Worm (Caenorhabditis elegans) whole organism, young adult: Measurements from ENCODE around the gene pef-1.

Experiments used
- K11D2.4 ChIP-seq: fragments of 200-800 bp; sonication (Bioruptor generic); IDR thresholded peaks from 2 replicates; pipeline ENCODE4 v1.3.6; 2022; ENCODE audit warnings: missing genetic modification reagents, missing genetic modification characterization, missing compliant biosample characterization
- Y53F4B.3 ChIP-seq: fragments of 200-800 bp; sonication (Bioruptor generic); IDR thresholded peaks from 2 replicates; pipeline ENCODE4 v1.3.6; 2022; ENCODE audit warnings: missing genetic modification reagents, missing genetic modification characterization, missing compliant biosample characterization
- Y53G8AR.9 ChIP-seq: fragments of 200-800 bp; sonication (Bioruptor generic); conservative IDR thresholded peaks from 2 replicates; pipeline ENCODE4 v1.3.6; 2022; ENCODE audit warnings: missing genetic modification reagents, missing genetic modification characterization, missing compliant biosample characterization
- ZK185.1 ChIP-seq: sonication (generic microtip); optimal IDR thresholded peaks from 2 replicates; lab custom pipeline; 2016; ENCODE audit warnings: mild to moderate bottlenecking, missing genetic modification characterization, missing compliant biosample characterization; ENCODE audit not compliant: poor library complexity, severe bottlenecking
- attf-5 ChIP-seq: fragments of 200-800 bp; sonication (Bioruptor generic); optimal IDR thresholded peaks from 2 replicates; lab custom pipeline; 2018; ENCODE audit warnings: mild to moderate bottlenecking, missing genetic modification characterization, missing compliant biosample characterization
- bed-1 ChIP-seq: fragments of 200-800 bp; sonication (Bioruptor generic); IDR thresholded peaks from 2 replicates; pipeline ENCODE4 v1.3.6; 2022; ENCODE audit warnings: missing genetic modification reagents, missing genetic modification characterization, missing compliant biosample characterization
- cebp-1 ChIP-seq, 2 experiments: fragments of 200-800 bp in 1 of 2; sonication (Bioruptor generic) in 1 of 2; sonication (generic microtip) in 1 of 2; IDR thresholded peaks in 1 of 2; optimal IDR thresholded peaks in 1 of 2; 2 replicates each; pipeline versions ENCODE4 v1.3.6 to Lab custom; 2017 to 2022; ENCODE audit warnings: missing compliant biosample characterization in 2 of 2, missing genetic modification characterization in 2 of 2, mild to moderate bottlenecking in 1 of 2, missing genetic modification reagents in 1 of 2, moderate library complexity in 1 of 2
- ceh-79 ChIP-seq: sonication (generic microtip); optimal IDR thresholded peaks from 2 replicates; lab custom pipeline; 2017; ENCODE audit warnings: mild to moderate bottlenecking, missing genetic modification characterization, missing compliant biosample characterization
- ceh-91 ChIP-seq: fragments of 200-800 bp; sonication (Bioruptor generic); IDR thresholded peaks from 2 replicates; pipeline ENCODE4 v1.3.6; 2022; ENCODE audit warnings: missing genetic modification reagents, missing genetic modification characterization, missing compliant biosample characterization
- chd-7 ChIP-seq: sonication (generic microtip); optimal IDR thresholded peaks from 2 replicates; lab custom pipeline; 2016; ENCODE audit warnings: mild to moderate bottlenecking, missing genetic modification characterization, moderate library complexity, missing compliant biosample characterization
- ets-4 ChIP-seq: fragments of 200-800 bp; sonication (Bioruptor generic); optimal IDR thresholded peaks from 2 replicates; lab custom pipeline; 2018; ENCODE audit warnings: mild to moderate bottlenecking, missing genetic modification characterization, missing compliant biosample characterization
- fkh-3 ChIP-seq: sonication (generic microtip); optimal IDR thresholded peaks from 2 replicates; lab custom pipeline; 2016; ENCODE audit warnings: mild to moderate bottlenecking, missing genetic modification characterization, missing compliant biosample characterization
- hmg-1.2 ChIP-seq: fragments of 200-800 bp; sonication (Bioruptor generic); IDR thresholded peaks from 2 replicates; pipeline ENCODE4 v1.3.6; 2022; ENCODE audit warnings: missing genetic modification reagents, missing genetic modification characterization, missing compliant biosample characterization
- lin-26 ChIP-seq: fragments of 200-800 bp; sonication (Bioruptor generic); IDR thresholded peaks from 2 replicates; pipeline ENCODE4 v1.3.6; 2022; ENCODE audit warnings: missing genetic modification reagents, missing genetic modification characterization, missing compliant biosample characterization
- lsl-1 ChIP-seq: fragments of 200-800 bp; sonication (Bioruptor generic); optimal IDR thresholded peaks from 2 replicates; lab custom pipeline; 2018; ENCODE audit warnings: mild to moderate bottlenecking, missing genetic modification characterization, moderate library complexity, missing compliant biosample characterization
- madf-10 ChIP-seq: sonication (generic microtip); optimal IDR thresholded peaks from 2 replicates; lab custom pipeline; 2016; ENCODE audit warnings: mild to moderate bottlenecking, missing genetic modification characterization, missing compliant biosample characterization
- mel-28 ChIP-seq: sonication (generic microtip); optimal IDR thresholded peaks from 2 replicates; lab custom pipeline; 2016; ENCODE audit warnings: borderline replicate concordance, mild to moderate bottlenecking, missing genetic modification characterization, missing compliant biosample characterization
- mes-4 ChIP-seq: sonication (generic microtip); optimal IDR thresholded peaks from 2 replicates; lab custom pipeline; 2016; ENCODE audit warnings: missing genotype, missing genetic modification characterization, missing compliant biosample characterization
- nfya-1 ChIP-seq: sonication (generic microtip); optimal IDR thresholded peaks from 2 replicates; lab custom pipeline; 2017; ENCODE audit warnings: antibody characterized with exemption, missing compliant biosample characterization, missing genetic modification characterization, borderline replicate concordance; ENCODE audit not compliant: insufficient read depth
- nfyb-1 ChIP-seq: fragments of 200-800 bp; sonication (Bioruptor generic); IDR thresholded peaks from 2 replicates; pipeline ENCODE4 v1.3.6; 2022; ENCODE audit warnings: missing genetic modification reagents, missing genetic modification characterization, missing compliant biosample characterization
- nhr-27 ChIP-seq: fragments of 200-800 bp; sonication (Bioruptor generic); optimal IDR thresholded peaks from 2 replicates; lab custom pipeline; 2018; ENCODE audit warnings: mild to moderate bottlenecking, missing genetic modification characterization, moderate library complexity, missing compliant biosample characterization
- nhr-80 ChIP-seq: sonication (generic microtip); optimal IDR thresholded peaks from 2 replicates; lab custom pipeline; 2016; ENCODE audit warnings: missing genetic modification characterization, missing compliant biosample characterization
- repo-1 ChIP-seq: sonication (generic microtip); optimal IDR thresholded peaks from 2 replicates; lab custom pipeline; 2017; ENCODE audit warnings: mild to moderate bottlenecking, missing genetic modification characterization, missing compliant biosample characterization
- somi-1 ChIP-seq: fragments of 200-800 bp; sonication (Bioruptor generic); optimal IDR thresholded peaks from 2 replicates; lab custom pipeline; 2018; ENCODE audit warnings: mild to moderate bottlenecking, missing genetic modification characterization, missing compliant biosample characterization
- sptf-2 ChIP-seq: fragments of 200-800 bp; sonication (Bioruptor generic); optimal IDR thresholded peaks from 2 replicates; lab custom pipeline; 2018; ENCODE audit warnings: mild to moderate bottlenecking, missing genetic modification characterization, missing compliant biosample characterization
- tbx-9 ChIP-seq: sonication (generic microtip); optimal IDR thresholded peaks from 2 replicates; lab custom pipeline; 2016; ENCODE audit warnings: borderline replicate concordance, missing genetic modification characterization, inconsistent platforms, missing compliant biosample characterization
- tlf-1 ChIP-seq: fragments of 200-800 bp; sonication (Bioruptor generic); optimal IDR thresholded peaks from 2 replicates; lab custom pipeline; 2018; ENCODE audit warnings: mild to moderate bottlenecking, missing genetic modification characterization, missing compliant biosample characterization
- unc-62 ChIP-seq: fragments of 150-350 bp; optimal IDR thresholded peaks from 2 replicates; lab custom pipeline; 2014; ENCODE audit warnings: missing biosample characterization, missing genetic modification reagents, missing genetic modification characterization
- ztf-22 ChIP-seq: fragments of 200-800 bp; sonication (Bioruptor generic); optimal IDR thresholded peaks from 2 replicates; lab custom pipeline; 2018; ENCODE audit warnings: mild to moderate bottlenecking, missing genetic modification characterization, moderate library complexity, missing compliant biosample characterization
- ztf-28 ChIP-seq: fragments of 200-800 bp; sonication (Bioruptor generic); IDR thresholded peaks from 2 replicates; pipeline ENCODE4 v1.3.6; 2022; ENCODE audit warnings: missing genetic modification reagents, missing genetic modification characterization, missing compliant biosample characterization
- ztf-3 ChIP-seq: fragments of 200-800 bp; sonication (Bioruptor generic); optimal IDR thresholded peaks from 2 replicates; lab custom pipeline; 2018; ENCODE audit warnings: mild to moderate bottlenecking, missing genetic modification characterization, missing compliant biosample characterization

pef-1 gene

ce11 chrIII:961948-962347, 35.8 kb upstream of the pef-1 start, which contains the start of gene fbxa-51 (continued):
- TF ChIP-seq ets-4 (GFP tag; lab: Kevin White, UChicago), result no peak
- TF ChIP-seq ceh-79 (tag; lab: Kevin White, UChicago), result no peak
- peak; percentile 66 for TF ChIP-seq nhr-80 (tag; lab: Kevin White, UChicago)

- TF ChIP-seq nhr-80 (tag; lab: Kevin White, UChicago), result peak; percentile 79
- no peak for TF ChIP-seq sptf-2
Observed at ce11 chrIII:955981-956380, 29.9 kb upstream of the pef-1 start, which contains the start of gene fbxa-54. Gene fbxa-54 (plus strand): TSS chrIII:956334.

ce11 chrIII:954553-954952, 28.4 kb upstream of the pef-1 start, which contains the start of the genes T12B5.15 and T12B5.14:
Gene T12B5.15 (minus strand): TSS chrIII:954653.
Gene T12B5.14 (plus strand): TSS chrIII:954873.
- TF ChIP-seq nfyb-1 (GFP tag; lab: Robert Waterston, UW) (no peak), ztf-3 (no peak), hmg-1.2 (GFP tag; lab: Robert Waterston, UW) (no peak)

ce11 chrIII:952184-952583, 26.1 kb upstream of the pef-1 start, which contains the start of gene fbxa-10:
Gene fbxa-10 (plus strand): TSS chrIII:952390.
- TF ChIP-seq somi-1, result no peak
- TF ChIP-seq fkh-3 (tag; lab: Kevin White, UChicago), result no peak
- TF ChIP-seq chd-7 (tag; lab: Kevin White, UChicago), result no peak
- TF ChIP-seq mel-28, result no peak
- no peak for TF ChIP-seq tbx-9 (tag; lab: Kevin White, UChicago)
- TF ChIP-seq mes-4 (tag; lab: Kevin White, UChicago), result no peak
- TF ChIP-seq lsl-1 (GFP tag; lab: Kevin White, UChicago), result no peak
- TF ChIP-seq repo-1 (tag; lab: Kevin White, UChicago), result no peak
- TF ChIP-seq tlf-1 (GFP tag; lab: Kevin White, UChicago), result no peak
- TF ChIP-seq Y53G8AR.9 (GFP tag; lab: Robert Waterston, UW), result no peak
- TF ChIP-seq ceh-91 (GFP tag; lab: Robert Waterston, UW), result no peak
- TF ChIP-seq Y53F4B.3, result no peak
- TF ChIP-seq sptf-2, result no peak
- TF ChIP-seq nhr-27 (tag; lab: Kevin White, UChicago), result no peak
- no peak for TF ChIP-seq lin-26
- no peak for TF ChIP-seq ztf-28 (GFP tag; lab: Robert Waterston, UW)
- no peak for TF ChIP-seq ztf-22 (GFP tag; lab: Kevin White, UChicago)
- TF ChIP-seq K11D2.4 (GFP tag; lab: Robert Waterston, UW), result no peak
- TF ChIP-seq madf-10 (tag; lab: Kevin White, UChicago), result no peak

ce11 chrIII:950472-950871, 24.4 kb upstream of the pef-1 start, which contains the start of the genes fbxa-67 and fbxa-11:
Gene fbxa-67 (minus strand): TSS chrIII:950670.
Gene fbxa-11 (plus strand): TSS chrIII:950869.
- TF ChIP-seq ceh-91 (GFP tag; lab: Robert Waterston, UW), result no peak
- TF ChIP-seq nfya-1, result no peak
- TF ChIP-seq ZK185.1 (tag; lab: Kevin White, UChicago), result no peak

ce11 chrIII:946250-946725, 20.2 kb upstream of the pef-1 start, which contains the start of gene fbxa-60:
Gene fbxa-60 (minus strand): TSS chrIII:946300.
- TF ChIP-seq cebp-1 (GFP tag; IDR thresholded peaks at IDR 0.05; lab: Robert Waterston, UW), result peak; percentile 88
- TF ChIP-seq cebp-1 (tag; optimal IDR thresholded peaks at IDR 0.05; lab: Kevin White, UChicago), result peak; percentile 78
- peak; percentile 79 for TF ChIP-seq nhr-80 (tag; lab: Kevin White, UChicago)
- no peak for TF ChIP-seq bed-1 (GFP tag; lab: Robert Waterston, UW)
- peak; percentile 60 for TF ChIP-seq unc-62 (GFP tag; lab: Kevin White, UChicago)
- peak; percentile 27 for TF ChIP-seq attf-5 (GFP tag; lab: Kevin White, UChicago)
- no peak for TF ChIP-seq ets-4 (GFP tag; lab: Kevin White, UChicago)
